Fruit fly (Drosophila melanogaster): Measurements from ENCODE around the gene promL.

Gene promL

DNA sequence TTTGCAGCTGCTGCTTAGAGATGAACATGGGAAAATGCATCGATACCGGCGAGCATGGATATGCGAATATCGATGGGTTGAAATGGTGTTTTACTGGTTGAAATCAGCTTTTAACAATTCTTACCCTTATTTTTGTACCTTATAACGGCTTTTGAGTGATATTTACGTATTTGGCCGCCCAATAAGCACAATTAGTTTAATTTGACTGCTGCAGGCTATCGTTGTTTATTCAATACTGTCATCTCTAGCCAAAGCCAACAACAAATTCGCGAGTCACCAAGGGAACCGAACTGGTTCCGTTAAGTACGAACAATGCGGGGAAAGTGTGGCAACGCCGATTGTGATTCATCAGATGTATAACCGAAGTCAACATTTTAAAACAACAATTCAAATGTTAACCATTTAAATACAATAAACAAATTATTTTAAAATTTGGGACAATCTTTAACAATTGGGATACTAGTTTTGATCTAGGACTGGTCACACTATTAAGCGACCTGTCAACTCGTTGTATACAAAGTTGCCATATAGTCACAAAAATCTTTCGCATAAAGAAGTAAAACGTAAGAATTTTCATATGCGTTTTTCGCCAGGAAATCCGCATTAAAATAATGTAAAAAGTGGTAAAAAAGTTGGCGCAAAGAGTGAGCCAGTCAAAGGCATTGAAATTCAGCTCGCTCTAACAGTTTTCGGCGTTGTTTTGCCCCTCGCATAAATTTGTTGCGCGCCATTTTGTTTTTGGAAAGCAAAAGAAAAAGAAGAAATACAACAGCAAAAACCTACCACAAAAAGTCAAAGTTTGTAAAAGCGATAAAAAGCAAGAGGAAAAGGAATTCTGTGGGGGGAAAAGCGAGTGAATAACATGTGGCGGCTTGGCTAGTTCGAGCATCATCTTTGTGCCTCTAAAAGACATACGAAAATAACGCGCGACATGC, 20.9 kb upstream of the promL start, which contains the start of the genes Usp5 and BtbVII (continued):
- TF ChIP-seq slou (GFP tag; optimal IDR thresholded peaks at IDR 0.05) (no peak), CG16863 (GFP tag; optimal IDR thresholded peaks at IDR 0.05) (peak; percentile 68), slbo (GFP tag; IDR thresholded peaks at IDR 0.05) (peak; percentile 64), Tbp (GFP tag; optimal IDR thresholded peaks at IDR 0.05) (no peak), lov (optimal IDR thresholded peaks at IDR 0.05) (no peak), lov (GFP tag; IDR thresholded peaks at IDR 0.05) (no peak), Sry-δ (GFP tag; optimal IDR thresholded peaks at IDR 0.05) (peak; percentile 96), ATbp (GFP tag; optimal IDR thresholded peaks at IDR 0.05) (peak; percentile 22), Vsx1 (GFP tag; optimal IDR thresholded peaks at IDR 0.05) (no peak), CG11456 (GFP tag; IDR thresholded peaks at IDR 0.05) (no peak), CG18262 (tag; optimal IDR thresholded peaks at IDR 0.05) (peak; percentile 34), Usf (GFP tag; optimal IDR thresholded peaks at IDR 0.05) (no peak), CG31388 (GFP tag; optimal IDR thresholded peaks at IDR 0.05) (no peak), tna (GFP tag; IDR thresholded peaks at IDR 0.05; ENCODE audit: partially characterized antibody) (peak; percentile 86), CG1602 (GFP tag; optimal IDR thresholded peaks at IDR 0.05) (peak; percentile 47), schlank (tag; optimal IDR thresholded peaks at IDR 0.05) (peak; percentile 24), shn (GFP tag; optimal IDR thresholded peaks at IDR 0.05) (peak; percentile 74), HLHmδ (GFP tag; optimal IDR thresholded peaks at IDR 0.05) (no peak), CG2875 (GFP tag; optimal IDR thresholded peaks at IDR 0.05) (no peak), gce (GFP tag; IDR thresholded peaks at IDR 0.05) (no peak), so (GFP tag; IDR thresholded peaks at IDR 0.05) (0 out of 3 replicates have a peak, but pooled peaks have one; percentile 7), CG18619 (GFP tag; optimal IDR thresholded peaks at IDR 0.05) (peak; percentile 4), CG15479 (GFP tag; optimal IDR thresholded peaks at IDR 0.05) (no peak), Max (GFP tag; optimal IDR thresholded peaks at IDR 0.05) (peak; percentile 43), CG31224 (GFP tag; IDR thresholded peaks at IDR 0.05) (0 out of 2 replicates have a peak, but pooled peaks have one; percentile 10), CG7839 (tag; optimal IDR thresholded peaks at IDR 0.05) (peak; percentile 41), D19B (GFP tag; optimal IDR thresholded peaks at IDR 0.05) (no peak), Ravus (GFP tag; IDR thresholded peaks at IDR 0.05) (no peak), CG7745 (tag; optimal IDR thresholded peaks at IDR 0.05) (no peak), CG6854 (GFP tag; optimal IDR thresholded peaks at IDR 0.05) (no peak), chm (GFP tag; IDR thresholded peaks at IDR 0.05) (peak; percentile 36; the same call in 1 of the 2 replicates), CG9437 (GFP tag; optimal IDR thresholded peaks at IDR 0.05) (peak; percentile 93), lilli (GFP tag; optimal IDR thresholded peaks at IDR 0.05) (peak; percentile 84), Adf1 (GFP tag; IDR thresholded peaks at IDR 0.05) (peak; percentile 48; the same call in 1 of the 2 replicates), gcm2 (GFP tag; optimal IDR thresholded peaks at IDR 0.05) (no peak), CoRest (tag; optimal IDR thresholded peaks at IDR 0.05) (peak; percentile 49), eyg (GFP tag; optimal IDR thresholded peaks at IDR 0.05) (peak; percentile 22), CG31365 (tag; optimal IDR thresholded peaks at IDR 0.05) (peak; percentile 38), ab (GFP tag; optimal IDR thresholded peaks at IDR 0.05) (no peak), Chrac-16 (GFP tag; optimal IDR thresholded peaks at IDR 0.05) (peak; percentile 62), Camta (GFP tag; optimal IDR thresholded peaks at IDR 0.05) (peak; percentile 43), grau (tag; optimal IDR thresholded peaks at IDR 0.05) (peak; percentile 59), CG3995 (GFP tag; optimal IDR thresholded peaks at IDR 0.05) (peak; percentile 29), CG14710 (tag; optimal IDR thresholded peaks at IDR 0.05) (peak; percentile 73), dmrt11E (tag; optimal IDR thresholded peaks at IDR 0.05) (peak; percentile 55), C15 (GFP tag; IDR thresholded peaks at IDR 0.05) (no peak), HLH54F (GFP tag; optimal IDR thresholded peaks at IDR 0.05) (peak; percentile 73), pfk (GFP tag; optimal IDR thresholded peaks at IDR 0.05) (no peak), nom (GFP tag; optimal IDR thresholded peaks at IDR 0.05) (peak; percentile 51)
